Fruit fly (Drosophila melanogaster) whole organism, adult: Measurements from ENCODE around the gene Pat1.

ENCODE experiments used
- CG11617 ChIP-seq: fragments of 200-800 bp; sonication (Bioruptor generic); optimal IDR thresholded peaks from 2 replicates; lab custom pipeline; 2017; ENCODE audit warnings: mild to moderate bottlenecking, missing biosample characterization, missing genetic modification reagents, missing genetic modification characterization
- CG12768 ChIP-seq: fragments of 200-800 bp; sonication (Bioruptor generic); optimal IDR thresholded peaks from 2 replicates; lab custom pipeline; 2017; ENCODE audit warnings: missing biosample characterization, missing genetic modification characterization, mild to moderate bottlenecking, moderate library complexity, missing genetic modification reagents
- CG14711 ChIP-seq: fragments of 200-800 bp; sonication (Bioruptor generic); optimal IDR thresholded peaks from 2 replicates; lab custom pipeline; 2018; ENCODE audit warnings: missing biosample characterization, mild to moderate bottlenecking, missing genetic modification characterization, moderate library complexity
- CG1620 ChIP-seq: fragments of 200-800 bp; sonication (Bioruptor generic); optimal IDR thresholded peaks from 2 replicates; lab custom pipeline; 2016; ENCODE audit warnings: missing biosample characterization, missing genetic modification characterization
- CG33017 ChIP-seq: fragments of 200-800 bp; sonication (Bioruptor generic); optimal IDR thresholded peaks from 2 replicates; lab custom pipeline; 2018; ENCODE audit warnings: missing biosample characterization, mild to moderate bottlenecking, missing genetic modification characterization, moderate library complexity
- CG5204 ChIP-seq: fragments of 200-800 bp; sonication (Bioruptor generic); optimal IDR thresholded peaks from 2 replicates; lab custom pipeline; 2016; ENCODE audit warnings: missing biosample characterization, missing genetic modification characterization
- CG7045 ChIP-seq: fragments of 200-800 bp; sonication (Bioruptor generic); optimal IDR thresholded peaks from 2 replicates; lab custom pipeline; 2017; ENCODE audit warnings: missing biosample characterization, mild to moderate bottlenecking, missing genetic modification characterization
- CG7101 ChIP-seq: fragments of 200-800 bp; sonication (Bioruptor generic); optimal IDR thresholded peaks from 2 replicates; lab custom pipeline; 2018; ENCODE audit warnings: missing biosample characterization, mild to moderate bottlenecking, missing genetic modification characterization, moderate library complexity
- Clk ChIP-seq: fragments of 200-800 bp; sonication (Bioruptor generic); optimal IDR thresholded peaks from 2 replicates; lab custom pipeline; 2017; ENCODE audit warnings: missing biosample characterization, missing genetic modification characterization
- Crg-1 ChIP-seq: fragments of 200-800 bp; sonication (Bioruptor generic); optimal IDR thresholded peaks from 2 replicates; lab custom pipeline; 2016; ENCODE audit warnings: missing biosample characterization, missing genetic modification characterization
- Hr96 ChIP-seq: fragments of 200-800 bp; sonication (Bioruptor generic); optimal IDR thresholded peaks from 2 replicates; lab custom pipeline; 2016; ENCODE audit warnings: missing biosample characterization, missing genetic modification characterization
- Mnt ChIP-seq: fragments of 200-800 bp; sonication (Bioruptor generic); optimal IDR thresholded peaks from 2 replicates; lab custom pipeline; 2016; ENCODE audit warnings: missing biosample characterization, mild to moderate bottlenecking, missing genetic modification characterization
- bab1 ChIP-seq: fragments of 200-800 bp; sonication (Bioruptor generic); optimal IDR thresholded peaks from 3 replicates; lab custom pipeline; 2019; ENCODE audit warnings: missing biosample characterization, mild to moderate bottlenecking, missing genetic modification characterization, moderate library complexity
- cic ChIP-seq: fragments of 200-800 bp; sonication (Bioruptor generic); optimal IDR thresholded peaks from 2 replicates; lab custom pipeline; 2017; ENCODE audit warnings: missing biosample characterization, mild to moderate bottlenecking, missing genetic modification characterization, moderate library complexity
- cnc ChIP-seq, 2 experiments: fragments of >200 bp; optimal IDR thresholded peaks; 2 replicates each; lab custom pipeline; 2017
- kay ChIP-seq: fragments of 200-800 bp; sonication (Bioruptor generic); peaks from one replicate; lab custom pipeline; 2016; ENCODE audit warnings: missing biosample characterization, missing genetic modification characterization, borderline replicate concordance
- ovo ChIP-seq: fragments of 200-800 bp; sonication (Bioruptor generic); optimal IDR thresholded peaks from 2 replicates; lab custom pipeline; 2016; ENCODE audit warnings: missing biosample characterization, missing genetic modification characterization
- pad ChIP-seq: fragments of 200-800 bp; sonication (Bioruptor generic); optimal IDR thresholded peaks from 3 replicates; lab custom pipeline; 2017; ENCODE audit warnings: missing biosample characterization, missing genetic modification characterization, mild to moderate bottlenecking, moderate library complexity, missing genetic modification reagents
- tj ChIP-seq: fragments of 200-800 bp; sonication (Bioruptor generic); optimal IDR thresholded peaks from 3 replicates; lab custom pipeline; 2017; ENCODE audit warnings: missing biosample characterization, mild to moderate bottlenecking, missing genetic modification characterization, moderate library complexity
- toe ChIP-seq: fragments of 200-800 bp; sonication (Bioruptor generic); optimal IDR thresholded peaks from 2 replicates; lab custom pipeline; 2016; ENCODE audit warnings: missing biosample characterization, missing genetic modification characterization

Pat1 gene

dm6 chrX:6590681-6591289, at the start of gene Pat1:
Pat1 (plus strand) TSS chrX:6590776.
- no peak for TF ChIP-seq CG7045 (GFP tag; lab: Kevin White, UChicago)
- TF ChIP-seq cnc (optimal IDR thresholded peaks at IDR 0.05; lab: Kevin White, UChicago), result no peak
- TF ChIP-seq CG7101 (tag; lab: Kevin White, UChicago), result peak; percentile 17
- TF ChIP-seq tj (GFP tag; lab: Kevin White, UChicago), result no peak
- TF ChIP-seq toe (GFP tag; lab: Kevin White, UChicago), result no peak
- peak; percentile 1 for TF ChIP-seq CG11617 (GFP tag; lab: Kevin White, UChicago)
- TF ChIP-seq ovo (GFP tag; lab: Kevin White, UChicago), result no peak
- peak; percentile 73 for TF ChIP-seq bab1 (GFP tag; lab: Kevin White, UChicago)
- no peak for TF ChIP-seq CG12768 (GFP tag; lab: Kevin White, UChicago)
- no peak for TF ChIP-seq Hr96 (GFP tag; lab: Kevin White, UChicago)
- TF ChIP-seq CG1620, result no peak
- TF ChIP-seq CG33017 (tag; lab: Kevin White, UChicago), result no peak
- no peak for TF ChIP-seq kay
- no peak for TF ChIP-seq Crg-1 (GFP tag; lab: Kevin White, UChicago)
- peak; percentile 8 for TF ChIP-seq CG14711 (tag; lab: Kevin White, UChicago)
- peak; percentile 24 for TF ChIP-seq Mnt (GFP tag; lab: Kevin White, UChicago)
- TF ChIP-seq pad (GFP tag; lab: Kevin White, UChicago), result no peak
- no peak for TF ChIP-seq CG5204 (GFP tag; lab: Kevin White, UChicago)

dm6 chrX:6541277-6541676, 49.3 kb upstream of the Pat1 start:
- no peak for TF ChIP-seq pad (GFP tag; lab: Kevin White, UChicago)
- no peak for TF ChIP-seq CG7101 (tag; lab: Kevin White, UChicago)
- no peak for TF ChIP-seq CG11617 (GFP tag; lab: Kevin White, UChicago)
- TF ChIP-seq kay, result no peak
- TF ChIP-seq Crg-1 (GFP tag; lab: Kevin White, UChicago), result no peak
- no peak for TF ChIP-seq Hr96 (GFP tag; lab: Kevin White, UChicago)
- TF ChIP-seq CG1620, result no peak
- TF ChIP-seq cnc (optimal IDR thresholded peaks at IDR 0.05; lab: Kevin White, UChicago), result no peak
- TF ChIP-seq Mnt (GFP tag; lab: Kevin White, UChicago), result no peak
- TF ChIP-seq Clk (GFP tag; lab: Kevin White, UChicago), result no peak
- TF ChIP-seq CG14711 (tag; lab: Kevin White, UChicago), result no peak
- TF ChIP-seq CG7045 (GFP tag; lab: Kevin White, UChicago), result no peak
- TF ChIP-seq cic, result no peak
- TF ChIP-seq ovo (GFP tag; lab: Kevin White, UChicago), result no peak
- no peak for TF ChIP-seq bab1 (GFP tag; lab: Kevin White, UChicago)
- TF ChIP-seq tj (GFP tag; lab: Kevin White, UChicago), result no peak
- no peak for TF ChIP-seq toe (GFP tag; lab: Kevin White, UChicago)
- TF ChIP-seq CG12768 (GFP tag; lab: Kevin White, UChicago), result no peak
- TF ChIP-seq CG33017 (tag; lab: Kevin White, UChicago), result no peak

- peak; percentile 41 for TF ChIP-seq bab1 (GFP tag; lab: Kevin White, UChicago)
- TF ChIP-seq kay, result no peak
Observed at dm6 chrX:6542331-6542730, 48.2 kb upstream of the Pat1 start.

dm6 chrX:6543569-6544173, 46.9 kb upstream of the Pat1 start:
- TF ChIP-seq cic, result no peak
- no peak for TF ChIP-seq CG7045 (GFP tag; lab: Kevin White, UChicago)
- no peak for TF ChIP-seq Mnt (GFP tag; lab: Kevin White, UChicago)
- TF ChIP-seq toe (GFP tag; lab: Kevin White, UChicago), result no peak
- no peak for TF ChIP-seq CG33017 (tag; lab: Kevin White, UChicago)
- TF ChIP-seq pad (GFP tag; lab: Kevin White, UChicago), result no peak
- no peak for TF ChIP-seq CG7101 (tag; lab: Kevin White, UChicago)
- no peak for TF ChIP-seq CG5204 (GFP tag; lab: Kevin White, UChicago)
- TF ChIP-seq kay, result no peak
- no peak for TF ChIP-seq CG12768 (GFP tag; lab: Kevin White, UChicago)
- TF ChIP-seq CG14711 (tag; lab: Kevin White, UChicago), result no peak
- no peak for TF ChIP-seq Hr96 (GFP tag; lab: Kevin White, UChicago)
- TF ChIP-seq Crg-1 (GFP tag; lab: Kevin White, UChicago), result no peak
- TF ChIP-seq cnc (optimal IDR thresholded peaks at IDR 0.05; lab: Kevin White, UChicago), result no peak
- TF ChIP-seq bab1 (GFP tag; lab: Kevin White, UChicago), result no peak

DNA sequence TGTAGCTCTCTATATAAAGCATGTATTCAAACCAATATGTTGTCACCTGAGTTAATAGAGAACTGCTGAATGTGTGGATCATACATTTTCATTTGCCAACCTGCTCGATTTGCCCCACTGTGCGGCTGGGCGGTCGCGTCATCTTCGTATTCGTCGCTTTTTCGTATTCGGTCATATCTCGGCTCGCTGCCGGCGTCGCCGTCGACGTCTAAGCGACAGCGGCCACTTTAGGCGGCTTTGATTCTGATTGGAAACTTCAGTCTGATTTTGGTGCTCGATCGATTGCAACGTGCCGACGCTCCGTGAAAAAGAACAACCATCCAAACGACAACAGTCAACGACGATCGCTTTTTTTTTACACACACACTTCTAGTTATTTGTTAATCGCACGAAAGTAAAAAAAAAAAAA, 44.7 kb upstream of the Pat1 start:
- TF ChIP-seq cic (no peak), bab1 (GFP tag; lab: Kevin White, UChicago) (peak; percentile 41), tj (GFP tag; lab: Kevin White, UChicago) (peak; percentile 49)

- peak; percentile 19 for TF ChIP-seq kay
- peak; percentile 36 for TF ChIP-seq Mnt (GFP tag; lab: Kevin White, UChicago)
- peak; percentile 10 for TF ChIP-seq CG7101 (tag; lab: Kevin White, UChicago)
- peak; percentile 2 for TF ChIP-seq pad (GFP tag; lab: Kevin White, UChicago)
- peak; percentile 51 for TF ChIP-seq cic
- no peak for TF ChIP-seq CG14711 (tag; lab: Kevin White, UChicago)
- no peak for TF ChIP-seq Crg-1 (GFP tag; lab: Kevin White, UChicago)
- peak; percentile 12 for TF ChIP-seq CG1620
Observed at dm6 chrX:6546970-6547369, 43.6 kb upstream of the Pat1 start.
